Worm (Caenorhabditis elegans): Measurements from ENCODE around the gene tpk-1.

The tpk-1 gene

DNA sequence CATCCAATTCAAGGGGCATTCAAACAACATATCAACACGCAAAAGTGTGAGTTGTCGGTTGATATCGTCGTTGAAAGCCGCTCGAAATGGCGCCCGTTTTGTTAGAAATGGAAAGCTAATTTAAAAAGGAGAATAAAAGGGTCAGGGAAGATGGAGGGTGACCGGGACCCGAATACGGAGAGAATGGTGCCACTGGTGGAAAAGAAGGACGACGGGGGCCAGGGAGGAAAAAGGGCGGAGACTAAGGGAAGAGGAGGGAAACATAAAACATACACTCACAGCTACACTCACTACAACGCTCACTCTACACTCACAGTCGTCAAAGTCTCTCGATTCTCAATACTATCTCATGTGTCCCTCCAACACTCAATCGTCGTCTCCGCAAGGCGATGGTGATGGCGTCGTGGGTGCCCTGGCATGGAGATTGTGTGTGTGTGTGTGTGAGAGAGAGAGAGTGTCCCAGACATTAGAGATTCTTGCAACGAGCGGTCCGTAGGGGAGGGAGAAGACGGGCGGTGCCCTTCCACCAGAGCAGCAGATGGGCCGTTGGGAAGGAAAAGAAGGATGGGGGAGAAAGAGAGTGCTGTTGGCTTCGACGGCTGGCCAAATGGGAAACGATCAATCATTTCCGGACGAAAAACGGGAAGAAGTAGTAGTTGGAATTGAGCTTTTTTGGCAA is 37.8 kb upstream of the tpk-1 start (continued):
- TF ChIP-seq pha-4 (GFP tag; IDR thresholded peaks at IDR 0.05) (no peak), pha-4 (tag; optimal IDR thresholded peaks at IDR 0.05) (no peak), ZK337.2 (GFP tag; IDR thresholded peaks at IDR 0.05) (no peak), lin-38 (GFP tag; IDR thresholded peaks at IDR 0.05) (0 out of 2 replicates have a peak, but pooled peaks have one; percentile 49), nhr-11 (tag; optimal IDR thresholded peaks at IDR 0.05) (peak; percentile 87)

DNA sequence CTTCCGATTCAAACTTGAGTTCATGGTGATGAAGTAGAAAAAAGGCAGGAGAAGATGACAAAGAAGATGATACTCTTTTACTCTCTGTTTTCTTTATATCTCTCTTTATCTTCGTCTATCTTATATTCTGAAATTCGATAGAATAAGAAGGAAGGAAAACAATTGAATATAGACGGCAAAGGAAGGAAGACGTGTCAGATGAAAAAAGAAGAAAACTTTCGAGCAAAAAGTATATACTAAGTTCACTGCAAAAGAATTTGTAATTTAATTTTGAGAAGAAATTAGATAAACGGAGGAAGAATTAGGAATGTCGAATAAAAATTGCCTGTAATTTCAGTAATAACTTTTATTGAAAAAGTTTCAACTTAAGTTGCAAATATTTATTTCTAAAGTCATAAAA is 34.9 kb upstream of the tpk-1 start, which contains the start of gene K01F9.2:
K01F9.2 (minus strand) TSS at position 127 of the 400 bp plus-strand sequence.
- TF ChIP-seq pqm-1 (tag; optimal IDR thresholded peaks at IDR 0.05), result no peak
- TF ChIP-seq dpl-1 (GFP tag; optimal IDR thresholded peaks at IDR 0.05), result no peak
- no peak for TF ChIP-seq mdt-29 (GFP tag; IDR thresholded peaks at IDR 0.05)
- TF ChIP-seq ZK337.2 (GFP tag; IDR thresholded peaks at IDR 0.05), result no peak
- peak; percentile 87 for TF ChIP-seq aha-1 (tag)
- TF ChIP-seq R02D3.7 (tag; optimal IDR thresholded peaks at IDR 0.05), result no peak
- TF ChIP-seq Y105C5A.15 (GFP tag; IDR thresholded peaks at IDR 0.05), result no peak
- TF ChIP-seq nhr-237 (tag; optimal IDR thresholded peaks at IDR 0.05), result no peak
- TF ChIP-seq fkh-10 (GFP tag; optimal IDR thresholded peaks at IDR 0.05), result peak; percentile 89
- TF ChIP-seq nhr-25 (tag; optimal IDR thresholded peaks at IDR 0.05; ENCODE audit: borderline replicate concordance, insufficient read depth), result no peak
- TF ChIP-seq dmd-9 (GFP tag; IDR thresholded peaks at IDR 0.05), result no peak
- no peak for TF ChIP-seq skn-1 (tag; optimal IDR thresholded peaks at IDR 0.05)
- no peak for TF ChIP-seq lin-39 (tag; optimal IDR thresholded peaks at IDR 0.05)
- no peak for TF ChIP-seq spr-1 (tag; optimal IDR thresholded peaks at IDR 0.05)
- TF ChIP-seq ces-1 (GFP tag; optimal IDR thresholded peaks at IDR 0.05), result peak; percentile 85
- no peak for TF ChIP-seq saeg-2 (GFP tag; IDR thresholded peaks at IDR 0.05)
- TF ChIP-seq ceh-62 (tag; optimal IDR thresholded peaks at IDR 0.05), result no peak
- no peak for TF ChIP-seq arid-1 (GFP tag; conservative IDR thresholded peaks at IDR 0.05)
- TF ChIP-seq madf-9 (GFP tag; conservative IDR thresholded peaks at IDR 0.05), result no peak

DNA sequence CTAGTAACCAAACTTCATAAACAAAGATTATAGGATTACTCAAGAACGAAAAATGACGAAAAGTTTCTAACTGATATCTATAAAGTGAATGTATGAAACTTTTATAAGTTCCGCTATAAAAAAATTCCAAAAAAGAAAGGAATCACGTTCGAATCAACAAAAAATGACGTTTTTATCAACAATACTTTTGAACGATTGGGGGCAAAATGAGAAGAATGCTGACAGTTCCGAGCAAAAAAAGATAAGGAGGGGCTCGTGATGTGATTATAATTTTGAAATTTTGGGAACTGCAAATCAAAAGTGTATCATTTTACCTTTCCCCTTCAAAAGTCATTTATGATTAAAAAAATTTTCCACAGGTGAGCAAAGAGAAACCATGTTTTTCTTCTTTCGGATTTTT is 33.0 kb upstream of the tpk-1 start:
- TF ChIP-seq R02D3.7 (tag; optimal IDR thresholded peaks at IDR 0.05) (no peak), pha-4 (GFP tag; IDR thresholded peaks at IDR 0.05) (0 out of 2 replicates have a peak, but pooled peaks have one; percentile 29), pha-4 (tag; optimal IDR thresholded peaks at IDR 0.05) (no peak), dmd-6 (GFP tag; IDR thresholded peaks at IDR 0.05) (peak; percentile 87), unc-39 (tag; optimal IDR thresholded peaks at IDR 0.05) (no peak), mep-1 (tag; optimal IDR thresholded peaks at IDR 0.05) (peak; percentile 43), T20F7.1 (GFP tag; optimal IDR thresholded peaks at IDR 0.05) (peak; percentile 7), hif-1 (tag; optimal IDR thresholded peaks at IDR 0.05) (peak in 1 of 2 experiments; percentile 47), nhr-28 (tag; optimal IDR thresholded peaks at IDR 0.05) (peak; percentile 57), nhr-77 (tag; optimal IDR thresholded peaks at IDR 0.05) (peak; percentile 83), nhr-48 (tag; optimal IDR thresholded peaks at IDR 0.05) (peak; percentile 39), hlh-30 (tag; optimal IDR thresholded peaks at IDR 0.05; ENCODE audit: insufficient read depth) (peak; percentile 29), hlh-11 (tag; optimal IDR thresholded peaks at IDR 0.05) (peak; percentile 74), dve-1 (tag; optimal IDR thresholded peaks at IDR 0.05; ENCODE audit: insufficient read depth) (peak; percentile 73), F26F4.8 (GFP tag; conservative IDR thresholded peaks at IDR 0.05) (no peak), daf-16 (GFP tag; optimal IDR thresholded peaks at IDR 0.05) (no peak), daf-16 (tag; optimal IDR thresholded peaks at IDR 0.05) (peak; percentile 70), mdl-1 (tag; optimal IDR thresholded peaks at IDR 0.05) (peak in 1 of 2 experiments; percentile 40), F44E2.7 (GFP tag; IDR thresholded peaks at IDR 0.05) (no peak), pqm-1 (tag; optimal IDR thresholded peaks at IDR 0.05) (peak; percentile 78), fkh-10 (GFP tag; optimal IDR thresholded peaks at IDR 0.05) (no peak), mes-2 (tag; optimal IDR thresholded peaks at IDR 0.05; ENCODE audit: poor library complexity, severe bottlenecking) (no peak), tag-97 (GFP tag; IDR thresholded peaks at IDR 0.05) (no peak), aha-1 (tag) (peak; percentile 26), php-3 (GFP tag; IDR thresholded peaks at IDR 0.05) (peak; percentile 35; the same call in 1 of the 2 replicates)
